1 fruit fly cellular context compared by ENCODE assay signal in the genomic region with DNA sequence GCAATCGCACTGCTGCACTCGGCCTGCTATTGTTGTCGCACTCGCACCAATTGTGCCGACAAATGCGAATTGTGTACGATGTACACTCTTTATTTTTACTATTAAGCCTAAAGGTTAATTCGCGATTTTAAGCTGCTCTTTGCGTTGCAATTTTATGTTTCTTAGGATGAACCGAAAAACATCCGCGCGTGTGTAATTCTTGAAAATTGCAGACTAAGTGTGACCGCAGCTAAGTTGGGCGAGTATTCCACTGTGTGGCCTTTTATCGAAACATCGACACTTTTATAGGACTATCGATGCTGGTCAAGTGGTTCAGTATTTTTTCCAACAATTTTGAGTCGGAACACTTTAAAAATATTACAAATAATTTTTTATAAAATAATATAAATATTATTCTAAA.
A peak's percentile ranks its signal among the peaks of the same experiment; 100 is the strongest.
TF ChIP-seq lines count a peak whose summit lies in the region.

Gene Pak3, minus strand, starts transcription at position 225 of the 400 bp plus-strand sequence.

TF ChIP-seq in whole organism, embryonic, 481 proteins besides CTCF, POLR2A, EP300 and RAD21 (continued from another document and continues in another):
- TF ChIP-seq br (optimal IDR thresholded peaks at IDR 0.05; lab: Kevin White, UChicago) (no peak), Mrtf (GFP tag; IDR thresholded peaks at IDR 0.05; lab: Robert Waterston, UW) (no peak), Sox102F (GFP tag; optimal IDR thresholded peaks at IDR 0.05; lab: Kevin White, UChicago) (no peak), ac (GFP tag; optimal IDR thresholded peaks at IDR 0.05; lab: Kevin White, UChicago) (no peak), sna (GFP tag; IDR thresholded peaks at IDR 0.05; lab: Robert Waterston, UW; ENCODE audit: partially characterized antibody) (no peak), ci (GFP tag; IDR thresholded peaks at IDR 0.05; lab: Robert Waterston, UW) (peak; percentile 32; the same call in 1 of the 3 replicates), CrebB (tag; optimal IDR thresholded peaks at IDR 0.05; lab: Kevin White, UChicago) (no peak), kni (GFP tag; optimal IDR thresholded peaks at IDR 0.05; lab: Kevin White, UChicago) (no peak), ash1 (GFP tag; optimal IDR thresholded peaks at IDR 0.05; lab: Kevin White, UChicago) (no peak), CG12391 (tag; optimal IDR thresholded peaks at IDR 0.05; lab: Kevin White, UChicago) (peak; percentile 36), Oli (tag; optimal IDR thresholded peaks at IDR 0.05; lab: Kevin White, UChicago) (no peak), so (GFP tag; IDR thresholded peaks at IDR 0.05; lab: Robert Waterston, UW) (no peak), vvl (GFP tag; IDR thresholded peaks at IDR 0.05; lab: Robert Waterston, UW) (peak; percentile 33; the same call in 1 of the 2 replicates), Hand (GFP tag; optimal IDR thresholded peaks at IDR 0.05; lab: Kevin White, UChicago) (no peak), Nf-YA (GFP tag; IDR thresholded peaks at IDR 0.05; lab: Robert Waterston, UW) (no peak), gem (tag; optimal IDR thresholded peaks at IDR 0.05; lab: Kevin White, UChicago) (no peak), odd (GFP tag; optimal IDR thresholded peaks at IDR 0.05; lab: Kevin White, UChicago) (no peak), CG10431 (GFP tag; optimal IDR thresholded peaks at IDR 0.05; lab: Kevin White, UChicago) (no peak), CG6765 (GFP tag; optimal IDR thresholded peaks at IDR 0.05; lab: Kevin White, UChicago) (no peak), cg (GFP tag; optimal IDR thresholded peaks at IDR 0.05; lab: Kevin White, UChicago) (no peak), CG31388 (GFP tag; optimal IDR thresholded peaks at IDR 0.05; lab: Kevin White, UChicago) (no peak), gt (GFP tag; IDR thresholded peaks at IDR 0.05; lab: Robert Waterston, UW) (no peak), Bgb (GFP tag; IDR thresholded peaks at IDR 0.05; lab: Robert Waterston, UW; ENCODE audit: partially characterized antibody) (peak; percentile 84), CG3847 (GFP tag; IDR thresholded peaks at IDR 0.05; lab: Robert Waterston, UW) (peak; percentile 39; the same call in 1 of the 2 replicates), CG3163 (GFP tag; optimal IDR thresholded peaks at IDR 0.05; lab: Kevin White, UChicago) (no peak), CG32772 (GFP tag; IDR thresholded peaks at IDR 0.05; lab: Robert Waterston, UW) (no peak), sima (GFP tag; optimal IDR thresholded peaks at IDR 0.05; lab: Kevin White, UChicago) (no peak), Camta (GFP tag; optimal IDR thresholded peaks at IDR 0.05; lab: Kevin White, UChicago) (no peak), pan (optimal IDR thresholded peaks at IDR 0.05; lab: Kevin White, UChicago) (no peak), pan (GFP tag; optimal IDR thresholded peaks at IDR 0.05 in 1 of 2, IDR thresholded peaks at IDR 0.05 in 1 of 2) (no peak), yki (optimal IDR thresholded peaks at IDR 0.05; lab: Kevin White, UChicago) (no peak), Pdp1 (GFP tag; optimal IDR thresholded peaks at IDR 0.05; lab: Kevin White, UChicago) (no peak), disco-r (GFP tag; optimal IDR thresholded peaks at IDR 0.05; lab: Kevin White, UChicago) (no peak), NfI (GFP tag; optimal IDR thresholded peaks at IDR 0.05; lab: Kevin White, UChicago) (peak; percentile 3), Elba2 (GFP tag; optimal IDR thresholded peaks at IDR 0.05; lab: Kevin White, UChicago) (no peak), zen (tag; optimal IDR thresholded peaks at IDR 0.05; lab: Kevin White, UChicago) (peak; percentile 52), CG14050 (GFP tag; IDR thresholded peaks at IDR 0.05; lab: Robert Waterston, UW) (no peak), Dip3 (GFP tag; optimal IDR thresholded peaks at IDR 0.05; lab: Kevin White, UChicago) (no peak), BEAF-32 (GFP tag; optimal IDR thresholded peaks at IDR 0.05; lab: Kevin White, UChicago) (peak; percentile 79), CG31365 (tag; optimal IDR thresholded peaks at IDR 0.05; lab: Kevin White, UChicago) (peak; percentile 0), dpn (GFP tag; optimal IDR thresholded peaks at IDR 0.05; lab: Kevin White, UChicago) (no peak), pros (GFP tag; optimal IDR thresholded peaks at IDR 0.05; lab: Kevin White, UChicago) (no peak), tna (GFP tag; IDR thresholded peaks at IDR 0.05; lab: Robert Waterston, UW; ENCODE audit: partially characterized antibody) (no peak; the same call in 1 of the 2 replicates), CG32767 (GFP tag; IDR thresholded peaks at IDR 0.05; lab: Robert Waterston, UW) (no peak), E2f1 (GFP tag; IDR thresholded peaks at IDR 0.05; lab: Robert Waterston, UW) (no peak), CG15073 (GFP tag; optimal IDR thresholded peaks at IDR 0.05; lab: Kevin White, UChicago) (no peak), p53 (GFP tag; optimal IDR thresholded peaks at IDR 0.05; lab: Kevin White, UChicago) (no peak), CG7987 (GFP tag; optimal IDR thresholded peaks at IDR 0.05; lab: Kevin White, UChicago) (peak; percentile 15), Fer3 (tag; optimal IDR thresholded peaks at IDR 0.05; lab: Kevin White, UChicago) (no peak), CG7745 (tag; optimal IDR thresholded peaks at IDR 0.05; lab: Kevin White, UChicago) (no peak), inv (GFP tag; IDR thresholded peaks at IDR 0.05; lab: Robert Waterston, UW; ENCODE audit: partially characterized antibody) (peak; percentile 67), CG10979 (tag; optimal IDR thresholded peaks at IDR 0.05; lab: Kevin White, UChicago) (no peak), CG10959 (GFP tag; IDR thresholded peaks at IDR 0.05; lab: Robert Waterston, UW) (no peak), cato (GFP tag; optimal IDR thresholded peaks at IDR 0.05; lab: Kevin White, UChicago; ENCODE audit: borderline replicate concordance) (no peak), Dbx (GFP tag; IDR thresholded peaks at IDR 0.05; lab: Robert Waterston, UW) (0 out of 3 replicates have a peak, but pooled peaks have one; percentile 23), D (optimal IDR thresholded peaks at IDR 0.05; lab: Kevin White, UChicago) (no peak), D (GFP tag; optimal IDR thresholded peaks at IDR 0.05; lab: Kevin White, UChicago) (no peak), Kr (GFP tag; optimal IDR thresholded peaks at IDR 0.05; lab: Kevin White, UChicago) (no peak), CG11398 (GFP tag; optimal IDR thresholded peaks at IDR 0.05; lab: Kevin White, UChicago) (no peak), zen2 (GFP tag; IDR thresholded peaks at IDR 0.05; lab: Robert Waterston, UW; ENCODE audit: partially characterized antibody) (peak; percentile 42; the same call in 1 of the 3 replicates), CG8290 (GFP tag; optimal IDR thresholded peaks at IDR 0.05; lab: Kevin White, UChicago) (no peak), CG8290 (tag; optimal IDR thresholded peaks at IDR 0.05; lab: Kevin White, UChicago) (no peak), Optix (GFP tag; IDR thresholded peaks at IDR 0.05; lab: Robert Waterston, UW) (no peak), Fer1 (GFP tag; optimal IDR thresholded peaks at IDR 0.05; lab: Kevin White, UChicago) (peak; percentile 19), CG13775 (GFP tag; optimal IDR thresholded peaks at IDR 0.05; lab: Kevin White, UChicago) (peak; percentile 46), CG33557 (GFP tag; optimal IDR thresholded peaks at IDR 0.05; lab: Kevin White, UChicago) (no peak), Ets65A (GFP tag; lab: Kevin White, UChicago) (no peak), Chrac-16 (GFP tag; optimal IDR thresholded peaks at IDR 0.05; lab: Kevin White, UChicago) (no peak), nau (GFP tag; optimal IDR thresholded peaks at IDR 0.05; lab: Kevin White, UChicago) (no peak), CG11456 (GFP tag; IDR thresholded peaks at IDR 0.05; lab: Robert Waterston, UW) (no peak), CG8765 (GFP tag; IDR thresholded peaks at IDR 0.05; lab: Robert Waterston, UW) (no peak), YL-1 (GFP tag; optimal IDR thresholded peaks at IDR 0.05; lab: Kevin White, UChicago) (no peak), CG34376 (GFP tag; optimal IDR thresholded peaks at IDR 0.05; lab: Kevin White, UChicago) (no peak), CG12769 (tag; optimal IDR thresholded peaks at IDR 0.05; lab: Kevin White, UChicago) (no peak), CG18476 (GFP tag; optimal IDR thresholded peaks at IDR 0.05; lab: Kevin White, UChicago) (no peak), CG13894 (tag; optimal IDR thresholded peaks at IDR 0.05; lab: Kevin White, UChicago) (no peak), Hsf (GFP tag; optimal IDR thresholded peaks at IDR 0.05; lab: Kevin White, UChicago) (no peak), tgo (GFP tag; IDR thresholded peaks at IDR 0.05; lab: Robert Waterston, UW) (no peak), CG8388 (GFP tag; optimal IDR thresholded peaks at IDR 0.05; lab: Kevin White, UChicago) (no peak), Scr (GFP tag; IDR thresholded peaks at IDR 0.05; lab: Robert Waterston, UW; ENCODE audit: partially characterized antibody) (peak; percentile 68), CG17328 (GFP tag; IDR thresholded peaks at IDR 0.05; lab: Robert Waterston, UW) (no peak), gcm (GFP tag; optimal IDR thresholded peaks at IDR 0.05; lab: Kevin White, UChicago) (no peak), amos (GFP tag; IDR thresholded peaks at IDR 0.05; lab: Robert Waterston, UW; ENCODE audit: partially characterized antibody) (peak; percentile 86), GATAe (GFP tag; conservative IDR thresholded peaks at IDR 0.05; lab: Robert Waterston, UW) (no peak), TFAM (GFP tag; optimal IDR thresholded peaks at IDR 0.05; lab: Kevin White, UChicago) (no peak), repo (GFP tag; optimal IDR thresholded peaks at IDR 0.05; lab: Kevin White, UChicago) (no peak), seq (GFP tag; IDR thresholded peaks at IDR 0.05; lab: Robert Waterston, UW) (no peak), HHEX (GFP tag; optimal IDR thresholded peaks at IDR 0.05; lab: Kevin White, UChicago) (no peak), corto (GFP tag; optimal IDR thresholded peaks at IDR 0.05; lab: Kevin White, UChicago) (no peak), CG13424 (tag; optimal IDR thresholded peaks at IDR 0.05; lab: Kevin White, UChicago) (no peak), CG10565 (GFP tag; optimal IDR thresholded peaks at IDR 0.05; lab: Kevin White, UChicago) (no peak), CG18262 (tag; optimal IDR thresholded peaks at IDR 0.05; lab: Kevin White, UChicago) (no peak), cas (GFP tag; IDR thresholded peaks at IDR 0.05; lab: Robert Waterston, UW) (no peak), Hmr (GFP tag; optimal IDR thresholded peaks at IDR 0.05; lab: Kevin White, UChicago) (no peak), E2f2 (GFP tag; IDR thresholded peaks at IDR 0.05; lab: Robert Waterston, UW) (peak; percentile 68), CG14710 (tag; optimal IDR thresholded peaks at IDR 0.05; lab: Kevin White, UChicago) (peak; percentile 90), ems (GFP tag; optimal IDR thresholded peaks at IDR 0.05; lab: Kevin White, UChicago) (no peak), CG16815 (GFP tag; optimal IDR thresholded peaks at IDR 0.05; lab: Kevin White, UChicago) (no peak), CG6654 (GFP tag; optimal IDR thresholded peaks at IDR 0.05; lab: Kevin White, UChicago) (no peak), CG12155 (GFP tag; optimal IDR thresholded peaks at IDR 0.05; lab: Kevin White, UChicago) (no peak), danr (GFP tag; IDR thresholded peaks at IDR 0.05; lab: Robert Waterston, UW) (no peak), dysf (GFP tag; IDR thresholded peaks at IDR 0.05; lab: Robert Waterston, UW) (no peak), pzg (GFP tag; optimal IDR thresholded peaks at IDR 0.05; lab: Kevin White, UChicago) (peak; percentile 85), abd-A (tag; optimal IDR thresholded peaks at IDR 0.05; lab: Kevin White, UChicago) (no peak), CG11504 (tag; optimal IDR thresholded peaks at IDR 0.05; lab: Kevin White, UChicago) (no peak), sens-2 (GFP tag; IDR thresholded peaks at IDR 0.05; lab: Robert Waterston, UW) (no peak), tx (GFP tag; optimal IDR thresholded peaks at IDR 0.05; lab: Kevin White, UChicago) (no peak), wdn (GFP tag; IDR thresholded peaks at IDR 0.05; lab: Robert Waterston, UW) (no peak), ase (GFP tag; IDR thresholded peaks at IDR 0.05; lab: Robert Waterston, UW) (no peak), fu2 (GFP tag; optimal IDR thresholded peaks at IDR 0.05; lab: Kevin White, UChicago) (no peak), lola (GFP tag; optimal IDR thresholded peaks at IDR 0.05; lab: Kevin White, UChicago) (no peak), CG7963 (GFP tag; IDR thresholded peaks at IDR 0.05; lab: Robert Waterston, UW; ENCODE audit: partially characterized antibody) (peak; percentile 68; the same call in 2 of the 3 replicates), CG2875 (GFP tag; optimal IDR thresholded peaks at IDR 0.05; lab: Kevin White, UChicago) (no peak), CG2202 (tag; optimal IDR thresholded peaks at IDR 0.05; lab: Kevin White, UChicago) (no peak), bab2 (GFP tag; optimal IDR thresholded peaks at IDR 0.05; lab: Kevin White, UChicago) (no peak), Rfx (GFP tag; IDR thresholded peaks at IDR 0.05; lab: Robert Waterston, UW) (peak; percentile 6; the same call in 1 of the 2 replicates), shn (GFP tag; optimal IDR thresholded peaks at IDR 0.05; lab: Kevin White, UChicago) (no peak), Xbp1 (GFP tag; optimal IDR thresholded peaks at IDR 0.05; lab: Kevin White, UChicago) (no peak), CG4360 (GFP tag; IDR thresholded peaks at IDR 0.05; lab: Robert Waterston, UW) (no peak), CG11085 (GFP tag; IDR thresholded peaks at IDR 0.05; lab: Robert Waterston, UW) (no peak), CG14441 (GFP tag; IDR thresholded peaks at IDR 0.05; lab: Robert Waterston, UW) (no peak), Atf-2 (GFP tag; optimal IDR thresholded peaks at IDR 0.05; lab: Kevin White, UChicago) (no peak), CG17568 (GFP tag; optimal IDR thresholded peaks at IDR 0.05; lab: Kevin White, UChicago) (no peak), Deaf1 (tag; optimal IDR thresholded peaks at IDR 0.05; lab: Kevin White, UChicago) (no peak), CG18619 (GFP tag; optimal IDR thresholded peaks at IDR 0.05; lab: Kevin White, UChicago) (no peak), HLH54F (GFP tag; optimal IDR thresholded peaks at IDR 0.05; lab: Kevin White, UChicago) (no peak), CG12942 (GFP tag; optimal IDR thresholded peaks at IDR 0.05; lab: Kevin White, UChicago) (no peak), Jarid2 (GFP tag; optimal IDR thresholded peaks at IDR 0.05; lab: Kevin White, UChicago) (peak; percentile 87), CG5180 (GFP tag; optimal IDR thresholded peaks at IDR 0.05; lab: Kevin White, UChicago) (no peak), CG3407 (GFP tag; optimal IDR thresholded peaks at IDR 0.05; lab: Kevin White, UChicago) (no peak), CG12104 (GFP tag; optimal IDR thresholded peaks at IDR 0.05; lab: Kevin White, UChicago) (no peak), CG1832 (GFP tag; optimal IDR thresholded peaks at IDR 0.05; lab: Kevin White, UChicago) (no peak), dati (GFP tag; IDR thresholded peaks at IDR 0.05; lab: Robert Waterston, UW) (no peak)
